Fruit fly (Drosophila melanogaster) whole organism: ENCODE measurements around the gene AMPdeam.

Experiments used
- CG8478 ChIP-seq: fragments of >200 bp; optimal IDR thresholded peaks from 2 replicates; lab custom pipeline; 2018; ENCODE audit warnings: inconsistent platforms
- EcR ChIP-seq, 2 experiments: fragments of >200 bp; optimal IDR thresholded peaks; 2 replicates each; lab custom pipeline; 2017; ENCODE audit warnings: missing biosample characterization in 2 of 2, missing genetic modification characterization in 2 of 2, missing genetic modification reagents in 2 of 2
- pan ChIP-seq: fragments of >200 bp; optimal IDR thresholded peaks from 2 replicates; lab custom pipeline; 2017
- psq ChIP-seq: fragments of >200 bp; optimal IDR thresholded peaks from 2 replicates; lab custom pipeline; 2017
- usp ChIP-seq: fragments of >200 bp; optimal IDR thresholded peaks from 2 replicates; lab custom pipeline; 2017; ENCODE audit warnings: missing biosample characterization, missing genetic modification characterization, mixed read lengths

DNA sequence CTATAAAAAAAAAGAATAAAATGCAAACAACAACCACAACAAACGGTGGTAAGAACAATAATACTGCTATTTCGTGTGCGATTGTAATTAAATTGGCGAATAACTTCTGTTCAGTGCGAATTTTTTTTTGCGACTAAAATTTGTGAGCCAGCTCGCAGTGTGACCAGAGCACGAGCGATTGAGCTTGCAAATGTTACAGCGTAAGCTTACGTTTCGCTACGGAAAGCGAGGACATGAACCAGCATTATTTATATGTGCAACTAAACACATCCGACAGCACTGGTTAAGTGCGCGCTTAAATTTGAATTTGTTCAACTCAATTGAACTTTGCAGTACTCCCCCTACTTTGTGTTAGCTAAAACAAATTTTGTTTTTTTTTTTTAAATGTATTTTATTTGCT, at the start of gene AMPdeam:
- TF ChIP-seq CG8478 (lab: Kevin White, UChicago): no peak
- TF ChIP-seq pan (lab: Kevin White, UChicago): no peak
- no peak for TF ChIP-seq psq (lab: Kevin White, UChicago)
- TF ChIP-seq usp (GFP tag; lab: Kevin White, UChicago): no peak
- no peak for TF ChIP-seq EcR (GFP tag; optimal IDR thresholded peaks at IDR 0.05; lab: Kevin White, UChicago)
